Worm (Caenorhabditis elegans) whole organism, L1 larva: ENCODE measurements around the gene teg-1.

ENCODE experiments used
- C16A3.4 ChIP-seq: fragments of 150-350 bp; optimal IDR thresholded peaks from 2 replicates; lab custom pipeline; 2014; ENCODE audit warnings: missing biosample characterization, missing genetic modification characterization
- Y116A8C.19 ChIP-seq: sonication (generic microtip); optimal IDR thresholded peaks from 2 replicates; lab custom pipeline; 2016; ENCODE audit warnings: missing compliant biosample characterization, missing genetic modification characterization, borderline replicate concordance
- aly-2 ChIP-seq: fragments of 150-350 bp; optimal IDR thresholded peaks from 2 replicates; lab custom pipeline; 2014; ENCODE audit warnings: missing biosample characterization, missing genetic modification characterization
- blmp-1 ChIP-seq: fragments of 150-350 bp; optimal IDR thresholded peaks from 2 replicates; lab custom pipeline; 2014; ENCODE audit warnings: missing biosample characterization, missing genetic modification characterization
- ceh-63 ChIP-seq: fragments of 200-800 bp; sonication (Bioruptor generic); optimal IDR thresholded peaks from 2 replicates; lab custom pipeline; 2018; ENCODE audit warnings: mild to moderate bottlenecking, missing genetic modification characterization, missing compliant biosample characterization
- ces-1 ChIP-seq: fragments of 150-350 bp; optimal IDR thresholded peaks from 2 replicates; lab custom pipeline; 2014; ENCODE audit warnings: missing biosample characterization, missing genetic modification reagents, missing genetic modification characterization
- dpl-1 ChIP-seq, 3 experiments: fragments of 150-350 bp in 2 of 3; sonication (generic microtip) in 1 of 3; optimal IDR thresholded peaks; 2 replicates each; lab custom pipeline; 2014 to 2017; ENCODE audit warnings: missing biosample characterization in 3 of 3, missing genetic modification characterization in 3 of 3, missing genetic modification reagents in 3 of 3
- dsc-1 ChIP-seq: sonication (generic microtip); optimal IDR thresholded peaks from 2 replicates; lab custom pipeline; 2016; ENCODE audit warnings: mild to moderate bottlenecking, missing genetic modification characterization, missing compliant biosample characterization
- efl-1 ChIP-seq, 4 experiments: fragments of 150-350 bp; optimal IDR thresholded peaks in 3 of 4; peaks in 1 of 4; 1 replicate in 1 of 4; 2 replicates in 3 of 4; lab custom pipeline; 2014; ENCODE audit warnings: missing biosample characterization in 2 of 4, missing genetic modification characterization in 2 of 4, missing genetic modification reagents in 2 of 4
- efl-3 ChIP-seq: fragments of 200-800 bp; sonication (Bioruptor generic); optimal IDR thresholded peaks from 2 replicates; lab custom pipeline; 2018; ENCODE audit warnings: mild to moderate bottlenecking, missing genetic modification characterization, missing compliant biosample characterization
- elt-3 ChIP-seq, 6 experiments: fragments of 150-350 bp in 1 of 6; sonication (generic microtip); optimal IDR thresholded peaks; 2 replicates each; lab custom pipeline; 2017 to 2018; ENCODE audit warnings: missing biosample characterization in 6 of 6, missing genetic modification characterization in 6 of 6, inconsistent platforms in 1 of 6
- fkh-4 ChIP-seq: sonication (generic microtip); optimal IDR thresholded peaks from 2 replicates; lab custom pipeline; 2016; ENCODE audit warnings: missing compliant biosample characterization, missing genetic modification characterization, borderline replicate concordance
- fkh-8 ChIP-seq: sonication (generic microtip); optimal IDR thresholded peaks from 2 replicates; lab custom pipeline; 2016; ENCODE audit warnings: mild to moderate bottlenecking, missing genetic modification characterization, missing compliant biosample characterization
- fos-1 ChIP-seq: fragments of 150-350 bp; optimal IDR thresholded peaks from 2 replicates; lab custom pipeline; 2014; ENCODE audit warnings: missing biosample characterization, missing genetic modification characterization
- grh-1 ChIP-seq: fragments of 200-800 bp; sonication (Bioruptor generic); IDR thresholded peaks from 2 replicates; pipeline ENCODE4 v1.3.6; 2022; ENCODE audit warnings: missing genetic modification reagents, missing genetic modification characterization, missing compliant biosample characterization
- hlh-17 ChIP-seq: fragments of 200-800 bp; sonication (Bioruptor generic); optimal IDR thresholded peaks from 2 replicates; lab custom pipeline; 2018; ENCODE audit warnings: missing genetic modification characterization, mild to moderate bottlenecking, missing compliant biosample characterization, moderate library complexity, borderline replicate concordance
- hlh-4 ChIP-seq: sonication (generic microtip); optimal IDR thresholded peaks from 2 replicates; lab custom pipeline; 2016; ENCODE audit warnings: mild to moderate bottlenecking, missing genetic modification characterization, missing compliant biosample characterization
- hpl-2 ChIP-seq: fragments of 150-350 bp; optimal IDR thresholded peaks from 2 replicates; lab custom pipeline; 2014; ENCODE audit warnings: missing biosample characterization, missing genetic modification reagents, missing genetic modification characterization
- isw-1 ChIP-seq: fragments of 200-800 bp; sonication (Bioruptor generic); IDR thresholded peaks from 2 replicates; pipeline ENCODE4 v1.3.6; 2022; ENCODE audit warnings: missing genetic modification characterization, missing compliant biosample characterization
- lin-39 ChIP-seq: fragments of 150-350 bp; optimal IDR thresholded peaks from 2 replicates; lab custom pipeline; 2014; ENCODE audit warnings: missing biosample characterization, missing genetic modification reagents, missing genetic modification characterization
- lir-3 ChIP-seq: sonication (generic microtip); optimal IDR thresholded peaks from 2 replicates; lab custom pipeline; 2016; ENCODE audit warnings: mild to moderate bottlenecking, missing genetic modification characterization, moderate library complexity, missing compliant biosample characterization; ENCODE audit not compliant: poor library complexity
- mdl-1 ChIP-seq, 2 experiments: fragments of 150-350 bp; optimal IDR thresholded peaks; 2 replicates each; lab custom pipeline; 2014 to 2017; ENCODE audit warnings: missing biosample characterization in 2 of 2, missing genetic modification characterization in 2 of 2, inconsistent platforms in 1 of 2
- mef-2 ChIP-seq: fragments of 150-350 bp; optimal IDR thresholded peaks from 2 replicates; lab custom pipeline; 2014; ENCODE audit warnings: missing biosample characterization, missing genetic modification characterization
- nhr-12 ChIP-seq: sonication (generic microtip); optimal IDR thresholded peaks from 2 replicates; lab custom pipeline; 2017; ENCODE audit warnings: missing biosample characterization, missing genetic modification characterization
- nhr-19 ChIP-seq: fragments of 200-800 bp; sonication (Bioruptor generic); conservative IDR thresholded peaks from 2 replicates; pipeline ENCODE4 v1.3.6; 2022; ENCODE audit warnings: missing genetic modification characterization, missing compliant biosample characterization
- nhr-20 ChIP-seq: sonication (generic microtip); optimal IDR thresholded peaks from 2 replicates; lab custom pipeline; 2016; ENCODE audit warnings: mild to moderate bottlenecking, missing genetic modification characterization, missing compliant biosample characterization
- nhr-28 ChIP-seq: fragments of 150-350 bp; optimal IDR thresholded peaks from 2 replicates; lab custom pipeline; 2014; ENCODE audit warnings: missing biosample characterization, missing genetic modification characterization
- nhr-71 ChIP-seq: sonication (generic microtip); optimal IDR thresholded peaks from 2 replicates; lab custom pipeline; 2016; ENCODE audit warnings: mild to moderate bottlenecking, missing genetic modification characterization, moderate library complexity, missing compliant biosample characterization
- nhr-76 ChIP-seq: sonication (generic microtip); optimal IDR thresholded peaks from 2 replicates; lab custom pipeline; 2017; ENCODE audit warnings: missing biosample characterization, missing genetic modification characterization
- nhr-77 ChIP-seq: fragments of 150-350 bp; optimal IDR thresholded peaks from 2 replicates; lab custom pipeline; 2014; ENCODE audit warnings: missing biosample characterization, missing genetic modification characterization
- nhr-84 ChIP-seq: sonication (generic microtip); optimal IDR thresholded peaks from 2 replicates; lab custom pipeline; 2017; ENCODE audit warnings: missing biosample characterization, missing genetic modification characterization
- nhr-85 ChIP-seq: sonication (generic microtip); peaks from one replicate; lab custom pipeline; 2016; ENCODE audit warnings: missing genetic modification characterization, inconsistent platforms, missing compliant biosample characterization
- nhr-90 ChIP-seq: sonication (generic microtip); optimal IDR thresholded peaks from 2 replicates; lab custom pipeline; 2016; ENCODE audit warnings: mild to moderate bottlenecking, missing genetic modification characterization, missing compliant biosample characterization; ENCODE audit not compliant: poor library complexity
- pag-3 ChIP-seq: sonication (generic microtip); optimal IDR thresholded peaks from 2 replicates; lab custom pipeline; 2017; ENCODE audit warnings: missing genetic modification characterization, mild to moderate bottlenecking, missing compliant biosample characterization, antibody characterized with exemption, borderline replicate concordance; ENCODE audit not compliant: insufficient read depth
- rnt-1 ChIP-seq: sonication (generic microtip); optimal IDR thresholded peaks from 2 replicates; lab custom pipeline; 2016; ENCODE audit warnings: mild to moderate bottlenecking, missing genetic modification characterization, moderate library complexity, missing compliant biosample characterization
- skn-1 ChIP-seq: fragments of 150-350 bp; optimal IDR thresholded peaks from 2 replicates; lab custom pipeline; 2014; ENCODE audit warnings: missing biosample characterization, missing genetic modification characterization
- snpc-4 ChIP-seq: fragments of 150-350 bp; optimal IDR thresholded peaks from 2 replicates; lab custom pipeline; 2014; ENCODE audit warnings: missing biosample characterization, missing genetic modification characterization
- snu-23 ChIP-seq: sonication (generic microtip); optimal IDR thresholded peaks from 2 replicates; lab custom pipeline; 2016; ENCODE audit warnings: missing genetic modification characterization, missing compliant biosample characterization
- sox-4 ChIP-seq: sonication (generic microtip); optimal IDR thresholded peaks from 2 replicates; lab custom pipeline; 2016; ENCODE audit warnings: missing genetic modification characterization, missing compliant biosample characterization
- tbx-2 ChIP-seq: sonication (generic microtip); optimal IDR thresholded peaks from 2 replicates; lab custom pipeline; 2016; ENCODE audit warnings: missing genetic modification characterization, missing compliant biosample characterization
- tlp-1 ChIP-seq: fragments of 150-350 bp; optimal IDR thresholded peaks from 2 replicates; lab custom pipeline; 2014; ENCODE audit warnings: missing biosample characterization, missing genetic modification characterization
- unc-86 ChIP-seq: sonication (generic microtip); optimal IDR thresholded peaks from 2 replicates; lab custom pipeline; 2016; ENCODE audit warnings: missing genetic modification characterization, missing compliant biosample characterization
- unc-98 ChIP-seq: fragments of 200-800 bp; sonication (Bioruptor generic); IDR thresholded peaks from 2 replicates; pipeline ENCODE4 v1.3.6; 2022; ENCODE audit warnings: missing genetic modification characterization, missing compliant biosample characterization
- xbp-1 ChIP-seq: sonication (generic microtip); optimal IDR thresholded peaks from 2 replicates; lab custom pipeline; 2016; ENCODE audit warnings: missing genetic modification characterization, missing compliant biosample characterization
- zip-4 ChIP-seq: fragments of 200-800 bp; sonication (Bioruptor generic); optimal IDR thresholded peaks from 2 replicates; lab custom pipeline; 2018; ENCODE audit warnings: mild to moderate bottlenecking, missing genetic modification characterization, moderate library complexity, missing compliant biosample characterization
- ztf-11 ChIP-seq, 2 experiments: sonication (generic microtip); optimal IDR thresholded peaks; 2 replicates each; lab custom pipeline; 2016 to 2017; ENCODE audit warnings: missing genetic modification characterization in 2 of 2, missing biosample characterization in 1 of 2, missing compliant biosample characterization in 1 of 2

The teg-1 gene

DNA sequence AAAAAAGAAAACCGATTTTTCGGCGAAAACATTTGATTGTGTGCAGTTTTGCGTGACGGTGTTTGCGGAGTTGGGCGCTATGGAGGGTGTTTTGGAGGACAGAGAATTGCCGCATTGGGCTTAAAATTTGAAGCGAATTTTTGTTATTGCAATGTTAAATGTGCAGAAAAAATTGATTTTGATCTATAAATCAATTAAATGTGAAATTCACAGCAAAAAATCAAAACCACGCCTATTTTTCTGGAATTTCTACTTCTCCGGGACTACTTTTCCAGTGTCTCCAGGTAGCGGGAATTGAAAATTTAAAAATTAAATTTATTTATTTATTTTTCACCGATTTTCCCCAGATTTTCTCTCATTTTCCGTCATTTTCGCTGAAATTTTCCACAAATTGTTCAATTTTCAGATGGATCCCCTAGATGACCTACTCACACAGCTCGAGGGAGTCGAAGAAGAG lies 839 bp downstream of the teg-1 start, which contains the start of gene mcm-10 (continued):
- TF ChIP-seq nhr-20 (tag; lab: Kevin White, UChicago) (peak; percentile 87), nhr-71 (tag; lab: Kevin White, UChicago) (peak; percentile 94), unc-86 (peak; percentile 82), hlh-4 (peak; percentile 53), fkh-8 (peak; percentile 91), Y116A8C.19 (tag; lab: Kevin White, UChicago) (peak; percentile 71), grh-1 (GFP tag; lab: Robert Waterston, UW) (peak; percentile 55), mef-2 (no peak), xbp-1 (tag; lab: Kevin White, UChicago) (peak; percentile 89), tbx-2 (tag; lab: Kevin White, UChicago) (peak; percentile 91), nhr-28 (no peak), unc-98 (GFP tag; lab: Robert Waterston, UW) (peak; percentile 77), efl-1 (optimal IDR thresholded peaks at IDR 0.05; lab: Kevin White, UChicago) (peak; percentile 89 to 93), efl-1 (GFP tag; optimal IDR thresholded peaks at IDR 0.05 in 1 of 2; lab: Kevin White, UChicago) (peak; percentile 89 to 98), ces-1 (GFP tag; lab: Kevin White, UChicago) (no peak), blmp-1 (tag; lab: Kevin White, UChicago) (peak; percentile 17), snu-23 (GFP tag; lab: Kevin White, UChicago) (peak; percentile 92), isw-1 (GFP tag; lab: Robert Waterston, UW) (peak; percentile 80), C16A3.4 (tag; lab: Kevin White, UChicago) (peak; percentile 65), fos-1 (tag; lab: Kevin White, UChicago) (peak; percentile 52), rnt-1 (no peak), sox-4 (peak; percentile 91), ztf-11 (tag; optimal IDR thresholded peaks at IDR 0.05; lab: Kevin White, UChicago) (peak in 1 of 2 experiments; percentile 90), dsc-1 (tag; lab: Kevin White, UChicago) (peak; percentile 89), lin-39 (no peak)

DNA sequence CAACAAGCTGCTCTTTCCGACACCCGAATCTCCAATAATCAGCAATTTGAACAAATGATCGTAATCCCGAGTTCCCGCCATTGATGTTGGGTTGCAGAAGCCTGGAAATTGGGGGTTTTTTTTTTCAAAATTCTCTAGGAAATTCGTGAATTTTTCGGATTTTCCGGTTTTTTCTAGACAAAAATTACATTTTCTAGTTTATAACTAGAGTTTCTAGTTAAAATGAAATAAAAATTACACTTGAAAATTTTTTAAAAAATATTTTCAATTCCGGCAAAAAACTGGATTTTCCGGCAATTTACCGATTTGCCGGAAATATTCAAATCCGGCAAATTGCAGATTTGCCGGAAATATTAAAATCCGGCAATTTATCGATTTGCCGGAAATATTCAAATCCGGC lies 6.6 kb downstream of the teg-1 start, which contains the start of gene rab-35:
Gene rab-35 (minus strand): TSS at position 101 of the 400 bp plus-strand sequence.
- TF ChIP-seq nhr-85 (tag; lab: Kevin White, UChicago) (peak; percentile 9), fkh-4 (tag; lab: Kevin White, UChicago) (no peak)

DNA sequence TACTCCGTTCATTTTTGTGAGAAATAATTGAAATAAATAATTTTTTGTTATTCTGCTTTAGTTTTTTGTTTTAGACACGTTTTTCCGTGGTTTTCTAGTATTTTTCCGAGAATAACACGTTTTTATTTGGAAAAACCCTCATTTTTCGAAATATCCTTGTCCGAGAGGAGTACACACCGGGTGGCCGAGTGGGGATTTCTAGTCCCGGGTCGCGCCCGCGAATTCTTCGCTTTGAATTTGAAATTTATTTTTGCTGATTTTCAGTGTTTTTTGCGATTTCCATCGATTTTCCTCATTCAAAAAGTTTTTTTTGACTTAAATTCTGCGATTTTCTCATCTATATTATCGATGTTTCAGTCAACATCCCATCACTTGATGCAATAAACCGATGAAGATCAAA lies 27.5 kb downstream of the teg-1 start, which contains the start of the genes gly-9, mib-1 and smc-3:
Gene gly-9 (minus strand): TSS at position 27 of the 400 bp plus-strand sequence.
Gene mib-1 (minus strand): TSS at position 123 of the 400 bp plus-strand sequence.
Gene smc-3 (plus strand): TSS at position 351 of the 400 bp plus-strand sequence.
- TF ChIP-seq pag-3 (no peak), tbx-2 (tag; lab: Kevin White, UChicago) (peak; percentile 92), nhr-12 (tag; lab: Kevin White, UChicago) (no peak), mef-2 (no peak), efl-1 (optimal IDR thresholded peaks at IDR 0.05; lab: Kevin White, UChicago) (peak; percentile 82 to 89), efl-1 (GFP tag; optimal IDR thresholded peaks at IDR 0.05 in 1 of 2; lab: Kevin White, UChicago) (peak; percentile 91 to 98), nhr-77 (tag; lab: Kevin White, UChicago) (peak; percentile 17), rnt-1 (peak; percentile 98), hlh-17 (no peak), snpc-4 (tag; lab: Kevin White, UChicago) (peak; percentile 66), tlp-1 (tag; lab: Kevin White, UChicago) (no peak), zip-4 (GFP tag; lab: Kevin White, UChicago) (no peak), skn-1 (peak; percentile 79), nhr-19 (GFP tag; lab: Robert Waterston, UW) (peak; percentile 78), dpl-1 (GFP tag; optimal IDR thresholded peaks at IDR 0.05; lab: Kevin White, UChicago) (peak; percentile 87 to 91 (median 88)), mdl-1 (tag; optimal IDR thresholded peaks at IDR 0.05; lab: Kevin White, UChicago) (peak in 1 of 2 experiments; percentile 51), nhr-76 (tag; lab: Kevin White, UChicago) (no peak), nhr-84 (no peak), fkh-4 (tag; lab: Kevin White, UChicago) (peak; percentile 96), nhr-90 (tag; lab: Kevin White, UChicago) (peak; percentile 91), efl-3 (peak; percentile 26), lir-3 (peak; percentile 96), ztf-11 (tag; optimal IDR thresholded peaks at IDR 0.05; lab: Kevin White, UChicago) (peak in 1 of 2 experiments; percentile 96), ces-1 (GFP tag; lab: Kevin White, UChicago) (no peak), sox-4 (peak; percentile 89), ceh-63 (GFP tag; lab: Kevin White, UChicago) (peak; percentile 19), grh-1 (GFP tag; lab: Robert Waterston, UW) (no peak), fos-1 (tag; lab: Kevin White, UChicago) (no peak), elt-3 (tag; optimal IDR thresholded peaks at IDR 0.05; lab: Kevin White, UChicago) (peak in 1 of 6 experiments; percentile 36), hpl-2 (GFP tag; lab: Kevin White, UChicago) (no peak), xbp-1 (tag; lab: Kevin White, UChicago) (peak; percentile 85), aly-2 (tag; lab: Kevin White, UChicago) (no peak), C16A3.4 (tag; lab: Kevin White, UChicago) (peak; percentile 9)
